Fruit fly (Drosophila melanogaster) whole organism, embryonic: ENCODE data around the gene T48.

Experiments
- Atf6 ChIP-seq: fragments of 200-800 bp; sonication (Bioruptor generic); IDR thresholded peaks from 2 replicates; pipeline ENCODE4 v1.3.6; 2022; ENCODE audit warnings: missing biosample characterization, missing genetic modification characterization
- Bteb2 ChIP-seq: fragments of 200-800 bp; sonication (Bioruptor generic); optimal IDR thresholded peaks from 2 replicates; lab custom pipeline; 2016; ENCODE audit warnings: missing biosample characterization, missing genetic modification characterization
- CG10366 ChIP-seq: fragments of 200-800 bp; sonication (Bioruptor generic); IDR thresholded peaks from 2 replicates; pipeline ENCODE4 v1.3.6; 2022; ENCODE audit warnings: missing biosample characterization, missing genetic modification characterization
- CG10462 ChIP-seq: fragments of 200-800 bp; sonication (Bioruptor generic); optimal IDR thresholded peaks from 2 replicates; lab custom pipeline; 2016; ENCODE audit warnings: missing biosample characterization, missing genetic modification characterization
- CG12104 ChIP-seq: fragments of 200-800 bp; sonication (Bioruptor generic); optimal IDR thresholded peaks from 3 replicates; lab custom pipeline; 2016; ENCODE audit warnings: missing biosample characterization, missing genetic modification characterization
- CG1233 ChIP-seq: fragments of 200-800 bp; sonication (Bioruptor generic); optimal IDR thresholded peaks from 4 replicates; lab custom pipeline; 2018; ENCODE audit warnings: missing biosample characterization, mild to moderate bottlenecking, missing genetic modification characterization
- CG13287 ChIP-seq: fragments of 200-800 bp; sonication (Bioruptor generic); IDR thresholded peaks from 2 replicates; pipeline ENCODE4 v1.3.6; 2022; ENCODE audit warnings: missing biosample characterization, missing genetic modification characterization; ENCODE audit not compliant: partially characterized antibody
- CG13296 ChIP-seq: fragments of 200-800 bp; sonication (Bioruptor generic); optimal IDR thresholded peaks from 3 replicates; lab custom pipeline; 2018; ENCODE audit warnings: missing biosample characterization, mild to moderate bottlenecking, missing genetic modification characterization
- CG13894 ChIP-seq: fragments of 200-800 bp; sonication (Bioruptor generic); optimal IDR thresholded peaks from 3 replicates; lab custom pipeline; 2018; ENCODE audit warnings: missing biosample characterization, mild to moderate bottlenecking, missing genetic modification characterization, moderate library complexity
- CG14441 ChIP-seq: fragments of 200-800 bp; sonication (Bioruptor generic); IDR thresholded peaks from 2 replicates; pipeline ENCODE4 v1.3.6; 2022; ENCODE audit warnings: missing biosample characterization, missing genetic modification characterization
- CG14965 ChIP-seq: fragments of 200-800 bp; sonication (Bioruptor generic); optimal IDR thresholded peaks from 2 replicates; lab custom pipeline; 2016; ENCODE audit warnings: missing biosample characterization, missing genetic modification characterization, borderline replicate concordance
- CG15601 ChIP-seq: fragments of 200-800 bp; sonication (Bioruptor generic); optimal IDR thresholded peaks from 3 replicates; lab custom pipeline; 2019; ENCODE audit warnings: missing biosample characterization, mild to moderate bottlenecking, missing genetic modification characterization, moderate library complexity
- CG1603 ChIP-seq: fragments of 200-800 bp; sonication (Bioruptor generic); optimal IDR thresholded peaks from 2 replicates; lab custom pipeline; 2019; ENCODE audit warnings: missing biosample characterization, mild to moderate bottlenecking, missing genetic modification characterization, moderate library complexity
- CG17568 ChIP-seq: fragments of 200-800 bp; sonication (Bioruptor generic); optimal IDR thresholded peaks from 2 replicates; lab custom pipeline; 2018; ENCODE audit warnings: missing biosample characterization, mild to moderate bottlenecking, missing genetic modification characterization, moderate library complexity
- CG18599 ChIP-seq: fragments of 200-800 bp; sonication (Bioruptor generic); optimal IDR thresholded peaks from 3 replicates; lab custom pipeline; 2017; ENCODE audit warnings: missing biosample characterization, missing genetic modification characterization, mild to moderate bottlenecking, moderate library complexity, missing genetic modification reagents
- CG2712 ChIP-seq: fragments of 200-800 bp; optimal IDR thresholded peaks from 3 replicates; lab custom pipeline; 2019; ENCODE audit warnings: missing biosample characterization, mild to moderate bottlenecking, missing genetic modification characterization, moderate library complexity
- CG2875 ChIP-seq: fragments of 200-800 bp; sonication (Bioruptor generic); optimal IDR thresholded peaks from 2 replicates; lab custom pipeline; 2017; ENCODE audit warnings: missing biosample characterization, mild to moderate bottlenecking, missing genetic modification characterization, missing genetic modification reagents
- CG3995 ChIP-seq: fragments of 200-800 bp; sonication (Bioruptor generic); optimal IDR thresholded peaks from 3 replicates; lab custom pipeline; 2016; ENCODE audit warnings: missing biosample characterization, missing genetic modification characterization
- CG43689 ChIP-seq: fragments of 200-800 bp; sonication (Bioruptor generic); IDR thresholded peaks from 2 replicates; pipeline ENCODE4 v1.3.6; 2022; ENCODE audit warnings: missing biosample characterization, missing genetic modification characterization
- CG5180 ChIP-seq: fragments of 200-800 bp; sonication (Bioruptor generic); optimal IDR thresholded peaks from 3 replicates; lab custom pipeline; 2017; ENCODE audit warnings: missing biosample characterization, missing genetic modification characterization, mild to moderate bottlenecking, moderate library complexity, missing genetic modification reagents
- CG6272 ChIP-seq: fragments of 200-800 bp; sonication (Bioruptor generic); IDR thresholded peaks from 2 replicates; pipeline ENCODE4 v1.3.6; 2022; ENCODE audit warnings: missing biosample characterization, missing genetic modification characterization
- CG7987 ChIP-seq: fragments of 200-800 bp; sonication (Bioruptor generic); optimal IDR thresholded peaks from 2 replicates; lab custom pipeline; 2018; ENCODE audit warnings: missing biosample characterization, mild to moderate bottlenecking, missing genetic modification characterization, moderate library complexity
- CG9727 ChIP-seq: fragments of 200-800 bp; sonication (Bioruptor generic); optimal IDR thresholded peaks from 3 replicates; lab custom pipeline; 2017; ENCODE audit warnings: missing biosample characterization, mild to moderate bottlenecking, missing genetic modification characterization
- E2f2 ChIP-seq: fragments of 200-800 bp; sonication (Bioruptor generic); IDR thresholded peaks from 2 replicates; pipeline ENCODE4 v1.3.6; 2022; ENCODE audit warnings: missing biosample characterization, missing genetic modification characterization
- Fer1 ChIP-seq: fragments of 200-800 bp; sonication (Bioruptor generic); optimal IDR thresholded peaks from 2 replicates; lab custom pipeline; 2017; ENCODE audit warnings: missing biosample characterization, mild to moderate bottlenecking, missing genetic modification characterization
- Fer2 ChIP-seq: fragments of 200-800 bp; sonication (Bioruptor generic); optimal IDR thresholded peaks from 2 replicates; lab custom pipeline; 2018; ENCODE audit warnings: missing biosample characterization, mild to moderate bottlenecking, missing genetic modification characterization, moderate library complexity
- Hsf ChIP-seq: fragments of 200-800 bp; sonication (Bioruptor generic); optimal IDR thresholded peaks from 3 replicates; lab custom pipeline; 2016; ENCODE audit warnings: missing biosample characterization, missing genetic modification characterization
- MTF-1 ChIP-seq: fragments of 200-800 bp; sonication (Bioruptor generic); optimal IDR thresholded peaks from 2 replicates; lab custom pipeline; 2018; ENCODE audit warnings: missing biosample characterization, mild to moderate bottlenecking, missing genetic modification characterization, borderline replicate concordance
- Med ChIP-seq: fragments of 200-800 bp; sonication (Bioruptor generic); peaks from one replicate; lab custom pipeline; 2016; ENCODE audit warnings: missing biosample characterization, missing genetic modification characterization, mild to moderate bottlenecking, inconsistent platforms, moderate library complexity
- Opbp ChIP-seq: fragments of 200-800 bp; sonication (Bioruptor generic); IDR thresholded peaks from 3 replicates; pipeline ENCODE4 v1.3.6; 2022; ENCODE audit warnings: missing biosample characterization, missing genetic modification characterization; ENCODE audit not compliant: partially characterized antibody
- Sin3A ChIP-seq: fragments of >200 bp; optimal IDR thresholded peaks from 2 replicates; lab custom pipeline; 2018
- Tbp ChIP-seq: fragments of >200 bp; optimal IDR thresholded peaks from 2 replicates; lab custom pipeline; 2018; ENCODE audit warnings: missing biosample characterization, missing genetic modification characterization
- al ChIP-seq: fragments of 200-800 bp; sonication (Bioruptor generic); IDR thresholded peaks from 2 replicates; pipeline ENCODE4 v1.3.6; 2022; ENCODE audit warnings: missing biosample characterization, missing genetic modification characterization
- bcd ChIP-seq: fragments of 200-800 bp; sonication (Bioruptor generic); optimal IDR thresholded peaks from 2 replicates; lab custom pipeline; 2017; ENCODE audit warnings: missing biosample characterization, mild to moderate bottlenecking, missing genetic modification characterization
- ci ChIP-seq: fragments of 200-800 bp; sonication (Bioruptor generic); IDR thresholded peaks from 3 replicates; pipeline ENCODE4 v1.3.6; 2022; ENCODE audit warnings: missing biosample characterization, missing genetic modification characterization
- croc ChIP-seq: fragments of 200-800 bp; sonication (Bioruptor generic); conservative IDR thresholded peaks from 3 replicates; pipeline ENCODE4 v1.3.6; 2022; ENCODE audit warnings: missing biosample characterization, missing genetic modification characterization
- dan ChIP-seq: fragments of 200-800 bp; sonication (Bioruptor generic); IDR thresholded peaks from 2 replicates; pipeline ENCODE4 v1.3.6; 2022; ENCODE audit warnings: missing biosample characterization, missing genetic modification characterization
- danr ChIP-seq: fragments of 200-800 bp; sonication (Bioruptor generic); IDR thresholded peaks from 2 replicates; pipeline ENCODE4 v1.3.6; 2022; ENCODE audit warnings: missing biosample characterization, missing genetic modification characterization
- esg ChIP-seq: fragments of 200-800 bp; sonication (Bioruptor generic); conservative IDR thresholded peaks from 2 replicates; pipeline ENCODE4 v1.3.6; 2022; ENCODE audit warnings: missing biosample characterization, missing genetic modification characterization
- ftz-f1 ChIP-seq: fragments of 200-800 bp; sonication (Bioruptor generic); optimal IDR thresholded peaks from 2 replicates; lab custom pipeline; 2016; ENCODE audit warnings: missing biosample characterization, missing genetic modification characterization
- gcm2 ChIP-seq: fragments of 200-800 bp; sonication (Bioruptor generic); optimal IDR thresholded peaks from 2 replicates; lab custom pipeline; 2016; ENCODE audit warnings: missing biosample characterization, missing genetic modification characterization
- gfzf ChIP-seq: fragments of 200-800 bp; sonication (Bioruptor generic); optimal IDR thresholded peaks from 2 replicates; lab custom pipeline; 2016; ENCODE audit warnings: missing biosample characterization, mild to moderate bottlenecking, missing genetic modification characterization, moderate library complexity
- ham ChIP-seq: fragments of 200-800 bp; sonication (Bioruptor generic); IDR thresholded peaks from 2 replicates; pipeline ENCODE4 v1.3.6; 2022; ENCODE audit warnings: missing biosample characterization, missing genetic modification characterization
- insv ChIP-seq, 2 experiments: fragments of 200-800 bp; sonication (Bioruptor generic); optimal IDR thresholded peaks; 3 replicates each; lab custom pipeline; 2016 to 2018; ENCODE audit warnings: missing biosample characterization in 2 of 2, missing genetic modification characterization in 2 of 2
- klu ChIP-seq: fragments of 200-800 bp; sonication (Bioruptor generic); IDR thresholded peaks from 2 replicates; pipeline ENCODE4 v1.3.6; 2022; ENCODE audit warnings: missing biosample characterization, missing genetic modification characterization
- nerfin-1 ChIP-seq: fragments of 200-800 bp; sonication (Bioruptor generic); optimal IDR thresholded peaks from 3 replicates; lab custom pipeline; 2019; ENCODE audit warnings: missing biosample characterization, mild to moderate bottlenecking, missing genetic modification characterization, moderate library complexity
- repo ChIP-seq: fragments of 200-800 bp; sonication (Bioruptor generic); optimal IDR thresholded peaks from 2 replicates; lab custom pipeline; 2016; ENCODE audit warnings: missing biosample characterization, missing genetic modification characterization
- row ChIP-seq: fragments of 200-800 bp; sonication (Bioruptor generic); IDR thresholded peaks from 3 replicates; pipeline ENCODE4 v1.3.6; 2022; ENCODE audit warnings: missing biosample characterization, missing genetic modification characterization
- run ChIP-seq: fragments of 200-800 bp; sonication (Bioruptor generic); optimal IDR thresholded peaks from 3 replicates; lab custom pipeline; 2018; ENCODE audit warnings: missing biosample characterization, mild to moderate bottlenecking, missing genetic modification characterization
- sima ChIP-seq: fragments of 200-800 bp; sonication (Bioruptor generic); optimal IDR thresholded peaks from 2 replicates; lab custom pipeline; 2016; ENCODE audit warnings: missing biosample characterization, missing genetic modification characterization
- sr ChIP-seq: fragments of 200-800 bp; sonication (Bioruptor generic); IDR thresholded peaks from 3 replicates; pipeline ENCODE4 v1.3.6; 2022; ENCODE audit warnings: missing biosample characterization, missing genetic modification characterization
- wdn ChIP-seq: fragments of 200-800 bp; sonication (Bioruptor generic); IDR thresholded peaks from 2 replicates; pipeline ENCODE4 v1.3.6; 2022; ENCODE audit warnings: missing biosample characterization, missing genetic modification characterization

Gene T48

dm6 chr3R:26908750-26909149 lies 27.2 kb downstream of the T48 start (continued):
- TF ChIP-seq CG1603 (tag; lab: Kevin White, UChicago), result peak; percentile 36
- no peak for TF ChIP-seq Opbp (GFP tag; lab: Robert Waterston, UW)
- TF ChIP-seq croc, result no peak
- no peak for TF ChIP-seq wdn
- no peak for TF ChIP-seq CG3995 (GFP tag; lab: Kevin White, UChicago)
- no peak for TF ChIP-seq dan
- TF ChIP-seq Fer1, result peak; percentile 21
- TF ChIP-seq Sin3A, result no peak
- no peak for TF ChIP-seq ham (GFP tag; lab: Robert Waterston, UW)
- TF ChIP-seq repo, result no peak
- TF ChIP-seq Bteb2 (GFP tag; lab: Kevin White, UChicago), result no peak
- TF ChIP-seq CG14965 (GFP tag; lab: Kevin White, UChicago), result no peak
- TF ChIP-seq sr (GFP tag; lab: Robert Waterston, UW), result 0 out of 3 replicates have a peak, but pooled peaks have one; percentile 37
- peak; percentile 43 for TF ChIP-seq CG2875 (GFP tag; lab: Kevin White, UChicago)
- peak; percentile 5 for TF ChIP-seq bcd (GFP tag; lab: Kevin White, UChicago)
- TF ChIP-seq CG43689 (GFP tag; lab: Robert Waterston, UW), result 0 out of 2 replicates have a peak, but pooled peaks have one; percentile 35
- no peak for TF ChIP-seq CG12104 (GFP tag; lab: Kevin White, UChicago)
- no peak for TF ChIP-seq al (GFP tag; lab: Robert Waterston, UW)
- no peak for TF ChIP-seq ftz-f1 (GFP tag; lab: Kevin White, UChicago)
- no peak for TF ChIP-seq esg (GFP tag; lab: Robert Waterston, UW)
- peak; percentile 15 for TF ChIP-seq CG17568
- TF ChIP-seq Atf6 (GFP tag; lab: Robert Waterston, UW), result peak; percentile 48
- TF ChIP-seq row (GFP tag; lab: Robert Waterston, UW), result no peak
- TF ChIP-seq klu, result no peak
- peak; percentile 33 for TF ChIP-seq CG5180 (GFP tag; lab: Kevin White, UChicago)
- TF ChIP-seq ci, result peak; percentile 18; the same call in 1 of the 3 replicates
- TF ChIP-seq insv (GFP tag; optimal IDR thresholded peaks at IDR 0.05; lab: Kevin White, UChicago), result no peak
- no peak for TF ChIP-seq CG9727 (GFP tag; lab: Kevin White, UChicago)
- peak; percentile 10 for TF ChIP-seq CG2712
- TF ChIP-seq MTF-1 (GFP tag; lab: Kevin White, UChicago), result peak; percentile 43
- no peak for TF ChIP-seq CG13287 (GFP tag; lab: Robert Waterston, UW)
- peak; percentile 30 for TF ChIP-seq CG7987 (GFP tag; lab: Kevin White, UChicago)
- no peak for TF ChIP-seq run (tag; lab: Kevin White, UChicago)
- TF ChIP-seq CG14441, result no peak
- no peak for TF ChIP-seq Fer2
- TF ChIP-seq CG10462, result no peak
- TF ChIP-seq Tbp (GFP tag; lab: Kevin White, UChicago), result no peak
- peak; percentile 8 for TF ChIP-seq CG18599
- TF ChIP-seq Hsf, result no peak
- peak; percentile 19 for TF ChIP-seq CG13296 (GFP tag; lab: Kevin White, UChicago)
- no peak for TF ChIP-seq E2f2 (GFP tag; lab: Robert Waterston, UW)
- no peak for TF ChIP-seq CG13894
- TF ChIP-seq CG10366 (GFP tag; lab: Robert Waterston, UW), result no peak; the same call in 1 of the 2 replicates
- TF ChIP-seq nerfin-1 (tag; lab: Kevin White, UChicago), result peak; percentile 18
- no peak for TF ChIP-seq gfzf (GFP tag; lab: Kevin White, UChicago)
- TF ChIP-seq sima (GFP tag; lab: Kevin White, UChicago), result no peak
- peak; percentile 53 for TF ChIP-seq CG15601 (tag; lab: Kevin White, UChicago)
- TF ChIP-seq CG6272, result no peak
- TF ChIP-seq danr (GFP tag; lab: Robert Waterston, UW), result no peak
- no peak for TF ChIP-seq gcm2 (GFP tag; lab: Kevin White, UChicago)
- TF ChIP-seq CG1233 (GFP tag; lab: Kevin White, UChicago), result peak; percentile 33
- TF ChIP-seq Med (GFP tag; lab: Kevin White, UChicago), result peak; percentile 79
